Fruit fly (Drosophila melanogaster): ENCODE data around the gene CG13282.

DNA sequence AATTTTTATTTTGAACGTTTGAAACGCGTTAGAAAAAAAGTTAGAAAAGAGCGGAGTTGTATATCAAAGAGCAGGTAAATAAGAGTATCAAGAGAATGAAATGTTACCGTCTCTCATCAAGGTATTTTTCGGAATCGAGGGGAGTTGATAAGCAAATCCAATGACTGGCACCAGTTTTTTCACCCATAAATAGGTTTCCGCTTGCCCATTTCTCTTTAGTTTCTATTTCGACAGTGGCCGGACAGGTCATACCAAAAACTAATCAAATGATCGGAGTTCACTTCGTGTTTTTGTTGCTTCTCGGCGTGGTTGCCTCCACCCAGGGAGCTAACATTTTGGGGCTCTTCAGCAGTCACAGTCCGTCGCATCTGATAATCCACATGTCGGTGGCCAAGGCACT, 40.3 kb downstream of the CG13282 start, which contains the start of gene Ugt37C2:
- TF ChIP-seq kay (GFP tag; ENCODE audit: borderline replicate concordance) (no peak), CG5204 (GFP tag; optimal IDR thresholded peaks at IDR 0.05) (no peak), CG7101 (tag; optimal IDR thresholded peaks at IDR 0.05) (no peak), bab1 (GFP tag; optimal IDR thresholded peaks at IDR 0.05) (no peak), cnc (optimal IDR thresholded peaks at IDR 0.05) (no peak), toe (GFP tag; optimal IDR thresholded peaks at IDR 0.05) (no peak), Clk (GFP tag; optimal IDR thresholded peaks at IDR 0.05) (no peak), CG1620 (GFP tag; optimal IDR thresholded peaks at IDR 0.05) (no peak)

Data from whole organism, adult.